Worm (Caenorhabditis elegans) whole organism, L2 larva: ENCODE measurements around the gene Y57E12AL.6.

Experiments used
- C34F6.9 ChIP-seq: fragments of 150-350 bp; optimal IDR thresholded peaks from 2 replicates; lab custom pipeline; 2014; ENCODE audit warnings: missing biosample characterization, missing genetic modification characterization
- Y55F3AM.14 ChIP-seq: fragments of 200-800 bp; sonication (Bioruptor generic); optimal IDR thresholded peaks from 2 replicates; lab custom pipeline; 2018; ENCODE audit warnings: mild to moderate bottlenecking, missing genetic modification characterization, missing compliant biosample characterization
- ZK546.5 ChIP-seq: sonication (generic microtip); optimal IDR thresholded peaks from 2 replicates; lab custom pipeline; 2017; ENCODE audit warnings: missing biosample characterization, missing genetic modification characterization
- alr-1 ChIP-seq: fragments of 150-350 bp; optimal IDR thresholded peaks from 2 replicates; lab custom pipeline; 2014; ENCODE audit warnings: missing biosample characterization, missing genetic modification characterization
- ama-1 ChIP-seq: fragments of 150-350 bp; optimal IDR thresholded peaks from 2 replicates; lab custom pipeline; 2018; ENCODE audit warnings: inconsistent platforms
- crh-2 ChIP-seq: sonication (generic microtip); optimal IDR thresholded peaks from 2 replicates; lab custom pipeline; 2017; ENCODE audit warnings: missing biosample characterization, missing genetic modification characterization
- dmd-4 ChIP-seq: sonication (generic microtip); optimal IDR thresholded peaks from 2 replicates; lab custom pipeline; 2017; ENCODE audit warnings: missing biosample characterization, missing genetic modification characterization
- egl-27 ChIP-seq: sonication (generic microtip); optimal IDR thresholded peaks from 3 replicates; lab custom pipeline; 2017; ENCODE audit warnings: missing biosample characterization, missing genetic modification reagents, missing genetic modification characterization
- fos-1 ChIP-seq: fragments of 150-350 bp; optimal IDR thresholded peaks from 2 replicates; lab custom pipeline; 2014; ENCODE audit warnings: missing biosample characterization, missing genetic modification characterization
- gmeb-1 ChIP-seq: fragments of 150-350 bp; optimal IDR thresholded peaks from 2 replicates; lab custom pipeline; 2014; ENCODE audit warnings: missing biosample characterization, missing genetic modification characterization
- lin-11 ChIP-seq: fragments of 150-350 bp; sonication (generic microtip); optimal IDR thresholded peaks from 2 replicates; lab custom pipeline; 2014; ENCODE audit warnings: missing biosample characterization, missing genetic modification characterization, inconsistent platforms, mixed read lengths
- lin-13 ChIP-seq: fragments of 150-350 bp; optimal IDR thresholded peaks from 2 replicates; lab custom pipeline; 2014; ENCODE audit warnings: missing biosample characterization, missing genetic modification reagents, missing genetic modification characterization
- lin-39 ChIP-seq: fragments of 150-350 bp; optimal IDR thresholded peaks from 2 replicates; lab custom pipeline; 2014; ENCODE audit warnings: missing biosample characterization, missing genetic modification reagents, missing genetic modification characterization
- lsy-2 ChIP-seq, 2 experiments: fragments of 150-350 bp in 1 of 2; sonication (generic microtip) in 1 of 2; optimal IDR thresholded peaks; 2 replicates each; lab custom pipeline; 2014 to 2017; ENCODE audit warnings: missing biosample characterization in 2 of 2, missing genetic modification characterization in 2 of 2
- mdl-1 ChIP-seq, 2 experiments: fragments of 150-350 bp in 1 of 2; sonication (generic microtip) in 1 of 2; optimal IDR thresholded peaks; 2 replicates each; lab custom pipeline; 2017; ENCODE audit warnings: missing biosample characterization in 2 of 2, missing genetic modification characterization in 2 of 2
- nhr-11 ChIP-seq: fragments of 150-350 bp; optimal IDR thresholded peaks from 2 replicates; lab custom pipeline; 2014; ENCODE audit warnings: missing biosample characterization, missing genetic modification characterization
- nhr-12 ChIP-seq: fragments of 150-350 bp; optimal IDR thresholded peaks from 2 replicates; lab custom pipeline; 2014; ENCODE audit warnings: missing biosample characterization, missing genetic modification characterization
- nhr-129 ChIP-seq: fragments of 150-350 bp; optimal IDR thresholded peaks from 2 replicates; lab custom pipeline; 2014; ENCODE audit warnings: missing biosample characterization, missing genetic modification characterization
- nhr-21 ChIP-seq: fragments of 150-350 bp; optimal IDR thresholded peaks from 2 replicates; lab custom pipeline; 2014; ENCODE audit warnings: missing biosample characterization, missing genetic modification characterization
- nhr-23 ChIP-seq: fragments of 150-350 bp; optimal IDR thresholded peaks from 2 replicates; lab custom pipeline; 2014; ENCODE audit warnings: missing biosample characterization, missing genetic modification reagents, missing genetic modification characterization
- nhr-237 ChIP-seq: fragments of 150-350 bp; optimal IDR thresholded peaks from 2 replicates; lab custom pipeline; 2014; ENCODE audit warnings: missing biosample characterization, missing genetic modification characterization
- nhr-25 ChIP-seq: fragments of 150-350 bp; sonication (generic microtip); optimal IDR thresholded peaks from 3 replicates; lab custom pipeline; 2014; ENCODE audit warnings: missing biosample characterization, missing genetic modification characterization
- nhr-6 ChIP-seq: fragments of 150-350 bp; optimal IDR thresholded peaks from 2 replicates; lab custom pipeline; 2014; ENCODE audit warnings: missing biosample characterization, missing genetic modification characterization
- skn-1 ChIP-seq: sonication (generic microtip); optimal IDR thresholded peaks from 2 replicates; lab custom pipeline; 2017; ENCODE audit warnings: missing biosample characterization, missing genetic modification characterization
- sma-9 ChIP-seq, 2 experiments: fragments of 150-350 bp in 1 of 2; sonication (generic microtip) in 1 of 2; optimal IDR thresholded peaks; 2 replicates each; lab custom pipeline; 2014 to 2016; ENCODE audit warnings: missing genetic modification characterization in 2 of 2, mild to moderate bottlenecking in 1 of 2, missing biosample characterization in 1 of 2, missing compliant biosample characterization in 1 of 2, missing genetic modification reagents in 1 of 2, moderate library complexity in 1 of 2
- unc-55 ChIP-seq: fragments of 150-350 bp; sonication (generic microtip); optimal IDR thresholded peaks from 3 replicates; lab custom pipeline; 2014; ENCODE audit warnings: missing biosample characterization, missing genetic modification reagents, missing genetic modification characterization
- ztf-1 ChIP-seq: fragments of 200-800 bp; sonication (Bioruptor generic); conservative IDR thresholded peaks from 2 replicates; pipeline ENCODE4 v1.3.6; 2022; ENCODE audit warnings: missing genetic modification characterization, missing compliant biosample characterization
- ztf-11 ChIP-seq: sonication (generic microtip); optimal IDR thresholded peaks from 2 replicates; lab custom pipeline; 2017; ENCODE audit warnings: missing biosample characterization, missing genetic modification characterization
- ztf-4 ChIP-seq: fragments of 150-350 bp; optimal IDR thresholded peaks from 2 replicates; lab custom pipeline; 2014; ENCODE audit warnings: missing biosample characterization, missing genetic modification characterization

Gene Y57E12AL.6

DNA sequence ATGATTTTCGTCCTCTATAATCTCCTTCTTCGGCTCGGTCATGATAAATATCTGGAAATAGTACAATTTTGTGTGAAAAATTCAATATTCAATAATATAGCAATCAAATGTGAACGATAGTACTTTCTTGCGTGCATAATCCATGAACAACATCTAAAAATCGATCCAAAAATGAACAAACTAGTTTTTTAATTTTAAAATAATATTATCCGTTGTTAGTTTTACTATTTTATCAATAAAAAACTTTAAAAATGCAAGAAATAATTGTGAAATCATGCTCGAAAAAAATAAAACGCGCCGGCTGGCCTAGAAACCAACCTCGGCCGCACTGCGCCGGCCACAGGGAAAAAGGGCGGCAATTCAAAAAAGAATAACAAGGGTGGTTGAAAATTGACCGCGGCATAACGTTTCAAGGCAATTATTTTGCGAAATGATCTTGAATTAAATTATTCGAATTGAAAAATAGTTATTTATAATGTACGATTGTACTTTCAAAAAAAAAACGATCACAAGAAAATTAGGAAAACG is 24.4 kb upstream of the Y57E12AL.6 start, which contains the start of gene mys-1 (continued):
- TF ChIP-seq nhr-12 (tag; lab: Kevin White, UChicago) (no peak), nhr-6 (tag; lab: Kevin White, UChicago) (no peak), alr-1 (no peak), lin-11 (no peak), ztf-11 (tag; lab: Kevin White, UChicago) (no peak), gmeb-1 (peak; percentile 94), C34F6.9 (tag; lab: Kevin White, UChicago) (no peak), nhr-23 (tag; lab: Kevin White, UChicago) (no peak), skn-1 (tag; lab: Kevin White, UChicago) (no peak), mdl-1 (tag; optimal IDR thresholded peaks at IDR 0.05; lab: Kevin White, UChicago) (no peak), unc-55 (GFP tag; lab: Kevin White, UChicago) (peak; percentile 63), dmd-4 (tag; lab: Kevin White, UChicago) (no peak), lsy-2 (tag; optimal IDR thresholded peaks at IDR 0.05; lab: Kevin White, UChicago) (peak in 1 of 2 experiments; percentile 69)

DNA sequence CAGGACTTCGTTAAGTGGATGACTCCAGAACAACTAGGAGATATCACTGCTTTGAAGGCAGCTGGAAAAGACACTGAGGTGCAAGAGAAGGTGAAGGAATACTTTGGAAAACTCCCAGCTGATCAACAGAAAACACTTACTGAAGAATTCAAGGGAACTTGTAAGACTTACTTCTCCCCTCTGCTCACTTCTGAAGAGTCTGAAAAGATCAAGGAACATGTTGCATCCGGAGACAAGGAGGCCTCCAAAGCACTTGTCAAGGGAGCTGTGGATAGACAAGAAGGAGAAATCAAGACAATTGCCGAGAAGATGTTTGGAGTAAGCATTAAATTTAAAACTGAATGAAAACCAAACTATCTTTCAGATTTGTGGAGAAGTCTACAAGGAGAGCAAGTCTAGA is 19.1 kb upstream of the Y57E12AL.6 start:
- no peak for TF ChIP-seq lin-13
- TF ChIP-seq fos-1 (tag; lab: Kevin White, UChicago) = no peak
- TF ChIP-seq nhr-237 = no peak
- TF ChIP-seq nhr-12 (tag; lab: Kevin White, UChicago) = no peak

DNA sequence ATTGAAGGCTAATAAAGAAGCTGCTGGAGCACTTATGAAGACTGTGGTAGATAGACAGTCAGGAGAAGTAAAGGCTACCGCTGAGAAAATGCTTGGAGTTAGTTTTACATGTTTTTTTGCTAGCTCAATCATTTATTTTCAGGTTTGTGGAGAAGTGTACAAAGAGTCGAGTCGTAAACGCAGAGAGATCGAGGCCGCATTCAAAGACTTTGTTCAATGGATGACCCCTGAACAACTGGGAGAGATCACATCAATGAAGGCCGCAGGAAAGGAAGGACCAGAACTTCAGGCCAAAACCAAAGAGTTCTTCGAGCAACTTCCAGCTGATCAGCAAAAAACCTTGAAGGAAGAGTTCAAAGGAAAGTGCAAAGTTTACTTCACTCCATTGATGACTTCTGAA is 18.5 kb upstream of the Y57E12AL.6 start:
- TF ChIP-seq crh-2 (tag; lab: Kevin White, UChicago) (no peak), ZK546.5 (no peak), ztf-4 (tag; lab: Kevin White, UChicago) (no peak), lsy-2 (tag; optimal IDR thresholded peaks at IDR 0.05; lab: Kevin White, UChicago) (no peak), nhr-21 (no peak), sma-9 (GFP tag; optimal IDR thresholded peaks at IDR 0.05; lab: Kevin White, UChicago) (no peak), sma-9 (tag; optimal IDR thresholded peaks at IDR 0.05; lab: Kevin White, UChicago) (no peak), Y55F3AM.14 (GFP tag; lab: Kevin White, UChicago) (no peak), nhr-6 (tag; lab: Kevin White, UChicago) (no peak), nhr-25 (tag; lab: Kevin White, UChicago) (no peak), nhr-23 (tag; lab: Kevin White, UChicago) (no peak), C34F6.9 (tag; lab: Kevin White, UChicago) (no peak), ztf-11 (tag; lab: Kevin White, UChicago) (no peak), ama-1 (lab: Kevin White, UChicago) (no peak), unc-55 (GFP tag; lab: Kevin White, UChicago) (no peak), fos-1 (tag; lab: Kevin White, UChicago) (no peak)

DNA sequence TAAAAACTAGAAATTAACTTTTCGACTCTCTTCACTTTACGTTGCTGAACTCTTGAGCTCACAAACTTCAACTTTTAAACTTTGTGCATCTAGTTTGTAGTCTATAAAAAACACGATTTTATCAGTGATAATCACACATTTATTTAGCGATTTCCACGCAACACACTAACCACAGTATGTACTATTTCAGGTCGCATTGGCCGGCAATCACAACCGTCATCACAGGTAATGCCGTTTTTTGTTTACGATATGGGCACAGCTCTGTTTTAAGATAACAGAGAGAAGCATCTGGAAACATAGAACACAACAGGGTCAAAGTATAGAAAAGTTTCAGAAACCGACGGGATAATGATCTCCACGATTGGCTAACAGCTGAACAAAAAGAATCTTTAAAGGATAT is 15.9 kb upstream of the Y57E12AL.6 start:
- TF ChIP-seq nhr-129 = peak; percentile 58
- TF ChIP-seq lin-39 (tag; lab: Kevin White, UChicago) = no peak
- peak; percentile 35 for TF ChIP-seq sma-9 (GFP tag; optimal IDR thresholded peaks at IDR 0.05; lab: Kevin White, UChicago)
- TF ChIP-seq sma-9 (tag; optimal IDR thresholded peaks at IDR 0.05; lab: Kevin White, UChicago) = no peak
- TF ChIP-seq C34F6.9 (tag; lab: Kevin White, UChicago) = no peak
- TF ChIP-seq gmeb-1 = no peak
- peak; percentile 62 for TF ChIP-seq crh-2 (tag; lab: Kevin White, UChicago)
- peak; percentile 8 for TF ChIP-seq fos-1 (tag; lab: Kevin White, UChicago)

DNA sequence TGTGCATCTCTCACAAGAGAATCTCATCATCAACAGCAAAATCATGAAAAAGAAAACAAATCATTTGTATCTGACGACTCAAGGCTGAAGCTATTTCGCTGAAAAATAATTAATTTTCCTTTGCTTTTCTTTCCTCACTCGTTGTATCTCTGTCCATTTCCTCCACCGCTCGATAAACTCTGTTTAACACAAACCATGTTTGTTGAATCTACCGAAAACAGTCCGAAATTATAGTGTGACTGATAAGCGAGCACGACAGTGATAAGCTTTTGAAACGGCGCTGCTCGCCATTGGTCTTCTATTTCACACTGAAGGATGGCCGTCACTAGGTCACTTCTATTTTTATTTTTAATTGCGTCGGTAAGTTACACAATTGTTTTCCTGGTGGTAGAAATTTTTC is 15.4 kb upstream of the Y57E12AL.6 start, which contains the start of gene npa-1:
TSS of gene npa-1 (plus strand) at position 142 of the 400 bp plus-strand sequence.
- TF ChIP-seq fos-1 (tag; lab: Kevin White, UChicago) = peak; percentile 30
- TF ChIP-seq nhr-11 (tag; lab: Kevin White, UChicago) = no peak

DNA sequence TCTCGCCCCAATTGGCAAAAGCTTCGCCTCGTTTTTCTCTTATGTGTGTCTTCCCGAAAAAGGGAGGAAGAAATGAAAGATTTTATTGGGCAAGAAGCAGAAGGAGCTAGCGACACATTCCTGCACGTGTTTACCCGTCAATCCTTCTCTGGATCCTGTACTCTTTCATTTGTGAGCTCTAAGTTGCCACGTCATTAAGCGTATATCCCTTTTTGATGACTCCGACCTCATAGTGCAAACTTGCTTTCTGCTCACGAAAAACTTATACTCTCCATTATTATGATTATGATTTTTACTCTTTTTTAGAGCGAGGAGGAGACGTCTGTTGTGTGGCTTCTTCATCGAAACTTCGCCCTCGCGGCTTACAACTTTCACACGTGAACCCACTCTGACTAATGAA is 12.0 kb upstream of the Y57E12AL.6 start, which contains the start of gene F27B10.1:
TSS of gene F27B10.1 (plus strand) at position 301 of the 400 bp plus-strand sequence.
- TF ChIP-seq crh-2 (tag; lab: Kevin White, UChicago) (peak; percentile 41), dmd-4 (tag; lab: Kevin White, UChicago) (no peak), sma-9 (GFP tag; optimal IDR thresholded peaks at IDR 0.05; lab: Kevin White, UChicago) (no peak), sma-9 (tag; optimal IDR thresholded peaks at IDR 0.05; lab: Kevin White, UChicago) (no peak), lin-39 (tag; lab: Kevin White, UChicago) (no peak), ztf-1 (no peak), egl-27 (tag; lab: Kevin White, UChicago) (no peak)
